Fruit fly (Drosophila melanogaster) Kc167 (cell line): Measurements from ENCODE around the gene CG33258.

Source experiments
- Myc ChIP-seq: fragments of >200 bp; optimal IDR thresholded peaks from 2 replicates; lab custom pipeline; 2017; ENCODE audit warnings: missing external identifiers
- Sin3A ChIP-seq: fragments of >200 bp; optimal IDR thresholded peaks from 2 replicates; lab custom pipeline; 2018; ENCODE audit warnings: missing external identifiers
- h ChIP-seq: fragments of >200 bp; optimal IDR thresholded peaks from 3 replicates; lab custom pipeline; 2018; ENCODE audit warnings: missing external identifiers
- insv ChIP-seq: fragments of >200 bp; optimal IDR thresholded peaks from 3 replicates; lab custom pipeline; 2018; ENCODE audit warnings: missing external identifiers
- psq ChIP-seq: fragments of >200 bp; optimal IDR thresholded peaks from 2 replicates; lab custom pipeline; 2017; ENCODE audit warnings: missing external identifiers
- ttk ChIP-seq: sonication (Bioruptor generic); optimal IDR thresholded peaks from 2 replicates; lab custom pipeline; 2017; ENCODE audit warnings: missing external identifiers

dm6 chr3L:16034224-16034623 lies 48.1 kb upstream of the CG33258 start, which contains the start of gene CG42538:
- no peak for TF ChIP-seq Sin3A (lab: Kevin White, UChicago)
- TF ChIP-seq psq = no peak
- no peak for TF ChIP-seq h
- no peak for TF ChIP-seq ttk (lab: Kevin White, UChicago)
- TF ChIP-seq insv (lab: Kevin White, UChicago) = no peak
- no peak for TF ChIP-seq Myc (lab: Kevin White, UChicago)
